Worm (Caenorhabditis elegans) whole organism, young adult: ENCODE data around the gene C09E9.1.
A peak's percentile ranks its signal among the peaks of the same experiment; 100 is the strongest.

Experiments
- F37B4.10 ChIP-seq: fragments of 200-800 bp; sonication (Bioruptor generic); IDR thresholded peaks from 2 replicates; pipeline ENCODE4 v1.3.6; 2022; ENCODE audit warnings: missing genetic modification characterization, missing compliant biosample characterization
- K11D2.4 ChIP-seq: fragments of 200-800 bp; sonication (Bioruptor generic); IDR thresholded peaks from 2 replicates; pipeline ENCODE4 v1.3.6; 2022; ENCODE audit warnings: missing genetic modification reagents, missing genetic modification characterization, missing compliant biosample characterization
- attf-3 ChIP-seq: fragments of 200-800 bp; sonication (Bioruptor generic); conservative IDR thresholded peaks from 2 replicates; pipeline ENCODE4 v1.3.6; 2022; ENCODE audit warnings: missing genetic modification reagents, missing genetic modification characterization, missing compliant biosample characterization
- attf-5 ChIP-seq: fragments of 200-800 bp; sonication (Bioruptor generic); optimal IDR thresholded peaks from 2 replicates; lab custom pipeline; 2018; ENCODE audit warnings: mild to moderate bottlenecking, missing genetic modification characterization, missing compliant biosample characterization
- dpl-1 ChIP-seq: fragments of 150-350 bp; optimal IDR thresholded peaks from 2 replicates; lab custom pipeline; 2014; ENCODE audit warnings: missing biosample characterization, missing genetic modification reagents, missing genetic modification characterization
- efl-1 ChIP-seq: fragments of 150-350 bp; optimal IDR thresholded peaks from 2 replicates; lab custom pipeline; 2014; ENCODE audit warnings: missing biosample characterization, missing genetic modification reagents, missing genetic modification characterization
- egrh-3 ChIP-seq: fragments of 200-800 bp; sonication (Bioruptor generic); IDR thresholded peaks from 2 replicates; pipeline ENCODE4 v1.3.6; 2022; ENCODE audit warnings: missing genetic modification reagents, missing genetic modification characterization, missing compliant biosample characterization
- hrde-1 ChIP-seq: sonication (generic microtip); optimal IDR thresholded peaks from 2 replicates; lab custom pipeline; 2016; ENCODE audit warnings: missing genetic modification characterization, mild to moderate bottlenecking, missing compliant biosample characterization, moderate library complexity, missing genotype, missing genetic modification reagents, borderline replicate concordance
- lin-35 ChIP-seq, 3 experiments: fragments of 150-350 bp in 2 of 3; sonication (generic microtip) in 1 of 3; optimal IDR thresholded peaks; 2 replicates each; lab custom pipeline; 2014 to 2018; ENCODE audit warnings: missing biosample characterization in 3 of 3, missing genetic modification characterization in 3 of 3, missing genetic modification reagents in 3 of 3
- lin-54 ChIP-seq: fragments of 200-800 bp; sonication (Bioruptor generic); optimal IDR thresholded peaks from 2 replicates; lab custom pipeline; 2018; ENCODE audit warnings: mild to moderate bottlenecking, missing genetic modification characterization, missing compliant biosample characterization
- lsl-1 ChIP-seq: fragments of 200-800 bp; sonication (Bioruptor generic); optimal IDR thresholded peaks from 2 replicates; lab custom pipeline; 2018; ENCODE audit warnings: mild to moderate bottlenecking, missing genetic modification characterization, moderate library complexity, missing compliant biosample characterization
- madf-6 ChIP-seq: fragments of 200-800 bp; sonication (Bioruptor generic); IDR thresholded peaks from 2 replicates; pipeline ENCODE4 v1.3.6; 2022; ENCODE audit warnings: missing genetic modification reagents, missing genetic modification characterization, missing compliant biosample characterization
- mcd-1 ChIP-seq: fragments of 200-800 bp; sonication (Bioruptor generic); IDR thresholded peaks from 2 replicates; pipeline ENCODE4 v1.3.6; 2022; ENCODE audit warnings: missing genetic modification reagents, missing genetic modification characterization, missing compliant biosample characterization

Gene C09E9.1

ce11 chrIV:1309600-1310207 lies 35.0 kb downstream of the C09E9.1 start, which contains the start of the genes ddx-46 and F53H1.4:
TSS of gene ddx-46 (minus strand) at chrIV:1309650.
TSS of gene F53H1.4 (plus strand) at chrIV:1310166.
- TF ChIP-seq hrde-1 (no peak), egrh-3 (GFP tag; lab: Robert Waterston, UW) (no peak), lin-35 (GFP tag; optimal IDR thresholded peaks at IDR 0.05; lab: Kevin White, UChicago) (peak in 1 of 3 experiments; percentile 65), mcd-1 (GFP tag; lab: Robert Waterston, UW) (peak; percentile 77), K11D2.4 (no peak), efl-1 (GFP tag; lab: Kevin White, UChicago) (peak; percentile 61), lin-54 (GFP tag; lab: Kevin White, UChicago) (peak; percentile 74), madf-6 (GFP tag; lab: Robert Waterston, UW) (0 out of 2 replicates have a peak, but pooled peaks have one; percentile 38), attf-5 (GFP tag; lab: Kevin White, UChicago) (peak; percentile 16), dpl-1 (peak; percentile 61), attf-3 (GFP tag; lab: Robert Waterston, UW) (peak; percentile 99), lsl-1 (GFP tag; lab: Kevin White, UChicago) (peak; percentile 3)

ce11 chrIV:1310337-1310736 lies 35.7 kb downstream of the C09E9.1 start:
- TF ChIP-seq mcd-1 (GFP tag; lab: Robert Waterston, UW) (peak; percentile 79), F37B4.10 (GFP tag; lab: Robert Waterston, UW) (no peak)
